Fruit fly (Drosophila melanogaster): ENCODE results near the gene betaggt-I.

betaggt-I gene

dm6 chr2L:4899599-4900559, 45.5 kb upstream of the betaggt-I start:
- TF ChIP-seq Eip93F (GFP tag; optimal IDR thresholded peaks at IDR 0.05): no peak
- TF ChIP-seq OdsH (GFP tag; optimal IDR thresholded peaks at IDR 0.05): no peak
- no peak for TF ChIP-seq net (GFP tag; optimal IDR thresholded peaks at IDR 0.05)
- TF ChIP-seq CG7368 (GFP tag; optimal IDR thresholded peaks at IDR 0.05): no peak
- TF ChIP-seq pdm3 (GFP tag; optimal IDR thresholded peaks at IDR 0.05): no peak
- TF ChIP-seq spab (GFP tag; optimal IDR thresholded peaks at IDR 0.05): no peak
- no peak for TF ChIP-seq Smox (GFP tag; optimal IDR thresholded peaks at IDR 0.05)

- TF ChIP-seq svp (GFP tag) (peak; percentile 29), topi (GFP tag; optimal IDR thresholded peaks at IDR 0.05) (no peak), CG4318 (GFP tag; optimal IDR thresholded peaks at IDR 0.05) (no peak), fkh (GFP tag; optimal IDR thresholded peaks at IDR 0.05) (no peak), CG9139 (GFP tag; optimal IDR thresholded peaks at IDR 0.05) (no peak), CG6854 (GFP tag; optimal IDR thresholded peaks at IDR 0.05) (no peak)
Observed at dm6 chr2L:4903838-4904237, 41.5 kb upstream of the betaggt-I start.

dm6 chr2L:4905365-4906280, 39.8 kb upstream of the betaggt-I start:
- no peak for TF ChIP-seq Lpt (GFP tag; optimal IDR thresholded peaks at IDR 0.05)
- peak; percentile 32 for TF ChIP-seq Eip78C (GFP tag)
- TF ChIP-seq CG6808 (GFP tag; optimal IDR thresholded peaks at IDR 0.05): peak; percentile 98
- peak; percentile 61 for TF ChIP-seq fkh (GFP tag; optimal IDR thresholded peaks at IDR 0.05)
- TF ChIP-seq CG1621 (tag; optimal IDR thresholded peaks at IDR 0.05): peak; percentile 55

dm6 chr2L:4906546-4907250, 38.7 kb upstream of the betaggt-I start, which contains the start of gene snsl:
snsl (minus strand) TSS chr2L:4906762.
- TF ChIP-seq Met (GFP tag; optimal IDR thresholded peaks at IDR 0.05): peak; percentile 12
- no peak for TF ChIP-seq fd85E (GFP tag; optimal IDR thresholded peaks at IDR 0.05)
- peak; percentile 43 for TF ChIP-seq Hr4 (GFP tag; optimal IDR thresholded peaks at IDR 0.05)
- peak; percentile 19 for TF ChIP-seq lz (GFP tag; optimal IDR thresholded peaks at IDR 0.05)
- peak; percentile 4 for TF ChIP-seq Smox (GFP tag; optimal IDR thresholded peaks at IDR 0.05)
- TF ChIP-seq CG15336 (GFP tag; IDR thresholded peaks at IDR 0.05): peak; percentile 82
- TF ChIP-seq CG34406 (GFP tag; optimal IDR thresholded peaks at IDR 0.05): peak; percentile 74
- peak; percentile 16 for TF ChIP-seq esn (GFP tag; optimal IDR thresholded peaks at IDR 0.05)
- TF ChIP-seq acj6 (GFP tag; optimal IDR thresholded peaks at IDR 0.05): peak; percentile 65
- peak; percentile 82 for TF ChIP-seq CG8632 (GFP tag; optimal IDR thresholded peaks at IDR 0.05)
- peak; percentile 80 for TF ChIP-seq CG3032 (tag; optimal IDR thresholded peaks at IDR 0.05)
- TF ChIP-seq Ets21C (GFP tag; optimal IDR thresholded peaks at IDR 0.05): no peak
- TF ChIP-seq Hr38 (GFP tag; optimal IDR thresholded peaks at IDR 0.05): no peak
- TF ChIP-seq CG6276 (GFP tag; optimal IDR thresholded peaks at IDR 0.05): peak; percentile 69
- TF ChIP-seq Sox15 (GFP tag; optimal IDR thresholded peaks at IDR 0.05): peak; percentile 50
- TF ChIP-seq vri (GFP tag; optimal IDR thresholded peaks at IDR 0.05): peak; percentile 36
- peak; percentile 63 for TF ChIP-seq Lpt (GFP tag; optimal IDR thresholded peaks at IDR 0.05)
- TF ChIP-seq CG9139 (GFP tag; optimal IDR thresholded peaks at IDR 0.05): peak; percentile 69
- no peak for TF ChIP-seq Eip75B (GFP tag; optimal IDR thresholded peaks at IDR 0.05)
- peak; percentile 69 for TF ChIP-seq spab (GFP tag; optimal IDR thresholded peaks at IDR 0.05)
- peak; percentile 26 for TF ChIP-seq Sox102F (GFP tag; optimal IDR thresholded peaks at IDR 0.05)
- peak; percentile 11 for TF ChIP-seq CG11902 (GFP tag; optimal IDR thresholded peaks at IDR 0.05)
- TF ChIP-seq cyc (GFP tag; optimal IDR thresholded peaks at IDR 0.05): no peak
- peak; percentile 62; the same call in 2 of the 3 replicates for TF ChIP-seq eg (GFP tag; IDR thresholded peaks at IDR 0.05)
- TF ChIP-seq CG6163 (GFP tag; IDR thresholded peaks at IDR 0.05): peak; percentile 42; the same call in 1 of the 3 replicates
- TF ChIP-seq pdm3 (GFP tag; optimal IDR thresholded peaks at IDR 0.05): peak; percentile 44
- peak in 1 of 2 experiments; percentile 68 for TF ChIP-seq salr (GFP tag; optimal IDR thresholded peaks at IDR 0.05)
- TF ChIP-seq CG31627 (GFP tag; optimal IDR thresholded peaks at IDR 0.05): peak; percentile 11
- peak; percentile 74 for TF ChIP-seq CG10631 (GFP tag; optimal IDR thresholded peaks at IDR 0.05)
- TF ChIP-seq OdsH (GFP tag; optimal IDR thresholded peaks at IDR 0.05): peak; percentile 67
